In genomic region chrX:2580524-2580981, ce11 we compare ENCODE assay signal across 6 worm cellular contexts.
TF ChIP-seq lines count a peak whose summit lies in the region.

H01M10.1 (minus strand) TSS chrX:2580574.

TF ChIP-seq in whole organism, L1 larva, 84 proteins besides CTCF, POLR2A, EP300 and RAD21 (continues in another document):
- TF ChIP-seq nhr-12 (tag; optimal IDR thresholded peaks at IDR 0.05; lab: Kevin White, UChicago) (no peak), unc-130 (tag; optimal IDR thresholded peaks at IDR 0.05; lab: Kevin White, UChicago) (no peak), swsn-7 (tag; optimal IDR thresholded peaks at IDR 0.05; lab: Kevin White, UChicago) (no peak), snpc-4 (tag; optimal IDR thresholded peaks at IDR 0.05; lab: Kevin White, UChicago) (no peak), Y116A8C.19 (tag; optimal IDR thresholded peaks at IDR 0.05; lab: Kevin White, UChicago; ENCODE audit: borderline replicate concordance) (no peak), ceh-88 (GFP tag; IDR thresholded peaks at IDR 0.05; lab: Robert Waterston, UW) (no peak), pqm-1 (tag; optimal IDR thresholded peaks at IDR 0.05; lab: Kevin White, UChicago) (peak; percentile 20), pag-3 (tag; optimal IDR thresholded peaks at IDR 0.05; lab: Kevin White, UChicago; ENCODE audit: borderline replicate concordance, insufficient read depth) (no peak), elt-3 (tag; optimal IDR thresholded peaks at IDR 0.05; lab: Kevin White, UChicago) (no peak), lsy-2 (tag; optimal IDR thresholded peaks at IDR 0.05; lab: Kevin White, UChicago) (peak in 1 of 2 experiments; percentile 5), fkh-4 (tag; optimal IDR thresholded peaks at IDR 0.05; lab: Kevin White, UChicago; ENCODE audit: borderline replicate concordance) (no peak), rnt-1 (tag; optimal IDR thresholded peaks at IDR 0.05; lab: Kevin White, UChicago) (no peak), ama-1 (optimal IDR thresholded peaks at IDR 0.05; lab: Kevin White, UChicago) (no peak), lin-35 (GFP tag; optimal IDR thresholded peaks at IDR 0.05; lab: Kevin White, UChicago) (peak in 1 of 2 experiments; percentile 26), elt-2 (tag; optimal IDR thresholded peaks at IDR 0.05; lab: Kevin White, UChicago) (peak; percentile 94)

TF ChIP-seq in whole organism, L2 larva, 48 proteins besides CTCF, POLR2A, EP300 and RAD21:
- TF ChIP-seq crh-2 (tag; optimal IDR thresholded peaks at IDR 0.05; lab: Kevin White, UChicago) (peak; percentile 66), gmeb-1 (tag; optimal IDR thresholded peaks at IDR 0.05; lab: Kevin White, UChicago) (peak; percentile 45), F13H6.1 (tag; optimal IDR thresholded peaks at IDR 0.05; lab: Kevin White, UChicago) (peak; percentile 21), sma-9 (GFP tag; optimal IDR thresholded peaks at IDR 0.05; lab: Kevin White, UChicago) (peak; percentile 66), sma-9 (tag; optimal IDR thresholded peaks at IDR 0.05; lab: Kevin White, UChicago) (no peak), sma-3 (GFP tag; optimal IDR thresholded peaks at IDR 0.05; lab: Kevin White, UChicago) (no peak), fos-1 (tag; optimal IDR thresholded peaks at IDR 0.05; lab: Kevin White, UChicago) (peak; percentile 76)

TF ChIP-seq in whole organism, L3 larva, 47 proteins besides CTCF, POLR2A, EP300 and RAD21:
- peak; percentile 96 for TF ChIP-seq elt-2 (tag; optimal IDR thresholded peaks at IDR 0.05; lab: Kevin White, UChicago)
- peak; percentile 74 for TF ChIP-seq jun-1 (tag; optimal IDR thresholded peaks at IDR 0.05; lab: Kevin White, UChicago)
- TF ChIP-seq pqm-1 (tag; optimal IDR thresholded peaks at IDR 0.05; lab: Kevin White, UChicago), result peak; percentile 72
- TF ChIP-seq fkh-2 (tag; optimal IDR thresholded peaks at IDR 0.05; lab: Kevin White, UChicago), result no peak
- no peak for TF ChIP-seq nhr-25 (tag; optimal IDR thresholded peaks at IDR 0.05; lab: Kevin White, UChicago)
- peak; percentile 58 for TF ChIP-seq pha-4 (tag; optimal IDR thresholded peaks at IDR 0.05; lab: Kevin White, UChicago)

TF ChIP-seq in whole organism, L4 larva, 104 proteins besides CTCF, POLR2A, EP300 and RAD21 (continues in another document):
- peak; percentile 75 for TF ChIP-seq pqm-1 (tag; optimal IDR thresholded peaks at IDR 0.05; lab: Kevin White, UChicago)
- no peak for TF ChIP-seq ztf-11 (tag; optimal IDR thresholded peaks at IDR 0.05; lab: Kevin White, UChicago)
- TF ChIP-seq mdl-1 (tag; optimal IDR thresholded peaks at IDR 0.05; lab: Kevin White, UChicago), result peak in 1 of 2 experiments; percentile 4
- no peak for TF ChIP-seq lin-15B (tag; optimal IDR thresholded peaks at IDR 0.05; lab: Kevin White, UChicago)
- TF ChIP-seq F10B5.3 (tag; optimal IDR thresholded peaks at IDR 0.05; lab: Kevin White, UChicago), result no peak
- TF ChIP-seq nhr-48 (tag; optimal IDR thresholded peaks at IDR 0.05; lab: Kevin White, UChicago), result no peak
- TF ChIP-seq egl-27 (tag; optimal IDR thresholded peaks at IDR 0.05; lab: Kevin White, UChicago), result no peak
- TF ChIP-seq nhr-41 (GFP tag; IDR thresholded peaks at IDR 0.05; lab: Robert Waterston, UW), result no peak
- TF ChIP-seq lin-1 (GFP tag; IDR thresholded peaks at IDR 0.05; lab: Robert Waterston, UW), result no peak
- no peak for TF ChIP-seq lin-38 (GFP tag; IDR thresholded peaks at IDR 0.05; lab: Robert Waterston, UW)
- no peak for TF ChIP-seq ZK546.5 (tag; optimal IDR thresholded peaks at IDR 0.05; lab: Kevin White, UChicago)
- TF ChIP-seq snpc-1.2 (GFP tag; IDR thresholded peaks at IDR 0.05; lab: Robert Waterston, UW), result no peak
- TF ChIP-seq cey-2 (tag; optimal IDR thresholded peaks at IDR 0.05; lab: Kevin White, UChicago; ENCODE audit: borderline replicate concordance, insufficient read depth), result no peak
- no peak for TF ChIP-seq lim-7 (GFP tag; IDR thresholded peaks at IDR 0.05; lab: Robert Waterston, UW)
- TF ChIP-seq R02D3.7 (tag; optimal IDR thresholded peaks at IDR 0.05; lab: Kevin White, UChicago), result no peak
- no peak for TF ChIP-seq F37D6.2 (tag; optimal IDR thresholded peaks at IDR 0.05; lab: Kevin White, UChicago)
- TF ChIP-seq nhr-28 (tag; optimal IDR thresholded peaks at IDR 0.05; lab: Kevin White, UChicago), result peak; percentile 82
- no peak for TF ChIP-seq fkh-10 (GFP tag; optimal IDR thresholded peaks at IDR 0.05; lab: Kevin White, UChicago)
- peak; percentile 78 for TF ChIP-seq hlh-11 (tag; optimal IDR thresholded peaks at IDR 0.05; lab: Kevin White, UChicago)
- TF ChIP-seq nhr-102 (tag; optimal IDR thresholded peaks at IDR 0.05; lab: Kevin White, UChicago), result peak; percentile 34
- TF ChIP-seq dve-1 (tag; optimal IDR thresholded peaks at IDR 0.05; lab: Kevin White, UChicago; ENCODE audit: insufficient read depth), result peak; percentile 77
- no peak for TF ChIP-seq daf-8 (GFP tag; IDR thresholded peaks at IDR 0.05; lab: Robert Waterston, UW)
- TF ChIP-seq zag-1 (tag; optimal IDR thresholded peaks at IDR 0.05; lab: Kevin White, UChicago), result no peak

TF ChIP-seq in whole organism, late embryonic, 69 proteins besides CTCF, POLR2A, EP300 and RAD21:
- TF ChIP-seq elt-2 (tag; optimal IDR thresholded peaks at IDR 0.05; lab: Kevin White, UChicago) (peak; percentile 51), lim-6 (tag; optimal IDR thresholded peaks at IDR 0.05; lab: Kevin White, UChicago) (no peak)

TF ChIP-seq in whole organism, young adult, 124 proteins besides CTCF, POLR2A, EP300 and RAD21:
- TF ChIP-seq dox-1 (GFP tag; IDR thresholded peaks at IDR 0.05; lab: Robert Waterston, UW), result no peak
- peak; percentile 76 for TF ChIP-seq nhr-80 (tag; optimal IDR thresholded peaks at IDR 0.05; lab: Kevin White, UChicago)
- TF ChIP-seq aptf-2 (GFP tag; conservative IDR thresholded peaks at IDR 0.05; lab: Robert Waterston, UW), result no peak
